Fruit fly (Drosophila melanogaster): Measurements from ENCODE around the gene boil.

- TF ChIP-seq Dll (optimal IDR thresholded peaks at IDR 0.05) (no peak), usp (GFP tag; optimal IDR thresholded peaks at IDR 0.05) (no peak), pan (optimal IDR thresholded peaks at IDR 0.05) (no peak)
Measured at dm6 chrX:4909938-4910778, 34.7 kb downstream of the boil start.
